Worm (Caenorhabditis elegans): ENCODE results near the gene Y43F8B.28.
A peak's percentile ranks its signal among the peaks of the same experiment; 100 is the strongest.

Y43F8B.28 gene

ce11 chrV:19490461-19490860 lies 5.3 kb downstream of the Y43F8B.28 start, which contains the start of gene Y43F8B.7:
Gene Y43F8B.7 (plus strand): TSS chrV:19490761.
- TF ChIP-seq ztf-23 (GFP tag; IDR thresholded peaks at IDR 0.05) (no peak), tab-1 (GFP tag; IDR thresholded peaks at IDR 0.05) (no peak), med-1 (GFP tag; optimal IDR thresholded peaks at IDR 0.05; ENCODE audit: insufficient read depth) (no peak), ztf-29 (GFP tag; IDR thresholded peaks at IDR 0.05) (no peak)

DNA sequence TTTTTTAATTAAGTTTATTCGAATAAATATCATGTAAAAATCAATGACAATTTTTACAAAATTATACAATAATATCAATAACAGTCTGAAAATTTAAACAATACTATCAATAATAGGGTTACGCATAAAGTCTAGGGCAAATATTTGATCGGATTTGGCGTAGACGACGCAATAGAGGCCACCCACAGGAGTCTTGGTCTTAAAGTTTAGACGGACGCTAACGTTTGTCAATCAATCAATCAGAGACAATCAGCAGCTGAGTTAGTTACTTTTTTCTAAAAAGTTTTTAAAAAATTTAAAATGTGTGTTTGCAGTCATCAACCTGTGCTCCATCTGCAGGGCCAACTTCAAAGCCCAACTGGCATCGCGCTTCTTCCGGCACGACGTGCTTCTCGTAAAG lies 6.2 kb downstream of the Y43F8B.28 start, which contains the start of gene Y43F8B.29:
Y43F8B.29 (plus strand) TSS at position 301 of the 400 bp plus-strand sequence.
- no peak for TF ChIP-seq tab-1 (GFP tag; IDR thresholded peaks at IDR 0.05)
- no peak for TF ChIP-seq T22C8.4 (GFP tag; IDR thresholded peaks at IDR 0.05)
- TF ChIP-seq ref-1 (GFP tag; conservative IDR thresholded peaks at IDR 0.05) = no peak
- TF ChIP-seq flt-1 (GFP tag; IDR thresholded peaks at IDR 0.05) = no peak
- TF ChIP-seq ztf-23 (GFP tag; IDR thresholded peaks at IDR 0.05) = no peak
- TF ChIP-seq med-1 (GFP tag; optimal IDR thresholded peaks at IDR 0.05; ENCODE audit: insufficient read depth) = no peak
- TF ChIP-seq cog-1 (tag; optimal IDR thresholded peaks at IDR 0.05) = no peak
- TF ChIP-seq ztf-29 (GFP tag; IDR thresholded peaks at IDR 0.05) = no peak
- TF ChIP-seq klf-2 (GFP tag; conservative IDR thresholded peaks at IDR 0.05) = no peak

DNA sequence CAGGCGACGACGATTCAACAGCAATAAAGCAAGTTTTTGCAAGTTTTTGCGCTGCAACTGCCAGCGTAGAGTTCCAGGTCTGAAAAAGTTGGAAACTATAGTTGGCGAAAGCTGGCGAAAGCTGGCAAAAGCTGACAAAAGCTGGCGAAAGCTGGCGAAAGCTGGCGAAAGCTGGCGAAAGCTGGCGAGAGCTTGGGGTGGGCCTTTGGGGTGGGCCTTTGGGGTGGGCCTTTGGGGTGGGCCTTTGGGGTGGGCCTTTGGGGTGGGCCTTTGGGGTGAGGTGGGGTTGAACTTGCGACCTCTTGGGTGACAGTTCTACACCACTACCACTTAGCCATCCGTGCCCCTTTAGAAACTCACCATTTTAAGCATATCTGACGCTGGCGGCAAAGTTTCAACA lies 10.0 kb downstream of the Y43F8B.28 start:
- no peak for TF ChIP-seq med-1 (GFP tag; optimal IDR thresholded peaks at IDR 0.05; ENCODE audit: insufficient read depth)
- no peak for TF ChIP-seq ztf-23 (GFP tag; IDR thresholded peaks at IDR 0.05)
- no peak for TF ChIP-seq T22C8.4 (GFP tag; IDR thresholded peaks at IDR 0.05)
- no peak for TF ChIP-seq tab-1 (GFP tag; IDR thresholded peaks at IDR 0.05)
- no peak for TF ChIP-seq cog-1 (tag; optimal IDR thresholded peaks at IDR 0.05)
- TF ChIP-seq flt-1 (GFP tag; IDR thresholded peaks at IDR 0.05) = no peak
- TF ChIP-seq ztf-29 (GFP tag; IDR thresholded peaks at IDR 0.05) = no peak
- no peak for TF ChIP-seq ref-1 (GFP tag; conservative IDR thresholded peaks at IDR 0.05)
- no peak for TF ChIP-seq klf-2 (GFP tag; conservative IDR thresholded peaks at IDR 0.05)

ce11 chrV:19495587-19495986 lies 10.5 kb downstream of the Y43F8B.28 start, which contains the start of gene scl-21:
Gene scl-21 (minus strand): TSS chrV:19495687.
- TF ChIP-seq klf-2 (GFP tag; conservative IDR thresholded peaks at IDR 0.05) (no peak), ztf-23 (GFP tag; IDR thresholded peaks at IDR 0.05) (no peak), ztf-29 (GFP tag; IDR thresholded peaks at IDR 0.05) (no peak), flt-1 (GFP tag; IDR thresholded peaks at IDR 0.05) (no peak), ref-1 (GFP tag; conservative IDR thresholded peaks at IDR 0.05) (no peak), med-1 (GFP tag; optimal IDR thresholded peaks at IDR 0.05; ENCODE audit: insufficient read depth) (no peak), cog-1 (tag; optimal IDR thresholded peaks at IDR 0.05) (no peak)

DNA sequence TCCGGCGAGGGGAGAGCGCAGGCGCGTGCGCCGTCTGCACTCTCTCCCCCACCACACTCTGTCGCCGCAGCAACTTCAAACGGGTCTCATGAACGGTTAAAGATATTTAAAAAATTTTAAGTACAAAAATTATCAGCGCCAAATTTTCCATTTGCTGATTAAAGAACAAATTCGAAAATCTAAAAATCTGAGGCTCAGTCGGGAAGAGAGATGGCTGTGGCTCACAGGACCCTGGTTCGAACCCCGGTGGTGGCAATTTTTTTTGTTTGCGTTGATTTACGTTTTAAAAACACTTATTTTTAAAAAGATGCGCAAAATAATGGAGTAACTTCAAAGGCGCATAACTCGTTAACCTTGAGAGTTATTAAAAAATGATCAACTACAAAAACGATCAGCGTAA lies 12.0 kb downstream of the Y43F8B.28 start:
- TF ChIP-seq cog-1 (tag; optimal IDR thresholded peaks at IDR 0.05) = no peak
- no peak for TF ChIP-seq klf-2 (GFP tag; conservative IDR thresholded peaks at IDR 0.05)
- no peak for TF ChIP-seq T22C8.4 (GFP tag; IDR thresholded peaks at IDR 0.05)
- no peak for TF ChIP-seq ztf-23 (GFP tag; IDR thresholded peaks at IDR 0.05)

DNA sequence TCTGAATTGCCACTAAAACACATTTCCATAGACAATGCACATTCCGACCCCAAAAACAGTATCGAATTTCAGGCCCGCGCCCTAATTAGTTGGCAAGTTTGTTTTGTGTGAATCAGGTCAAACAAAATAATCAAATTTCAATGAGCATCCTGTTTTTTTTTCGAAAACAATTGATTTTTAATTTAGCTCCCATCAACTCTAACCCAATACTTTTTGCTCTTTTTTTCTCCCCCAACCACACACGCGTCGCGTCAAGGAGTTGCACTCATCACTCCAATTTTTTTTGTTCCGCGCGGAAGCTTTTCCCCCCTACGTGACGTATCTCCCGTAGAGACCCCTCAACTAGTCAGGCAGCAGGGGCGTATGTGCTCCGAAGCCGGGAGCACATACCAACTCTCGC lies 16.3 kb downstream of the Y43F8B.28 start:
- TF ChIP-seq ztf-29 (GFP tag; IDR thresholded peaks at IDR 0.05) (no peak), cog-1 (tag; optimal IDR thresholded peaks at IDR 0.05) (no peak), med-1 (GFP tag; optimal IDR thresholded peaks at IDR 0.05; ENCODE audit: insufficient read depth) (no peak), T22C8.4 (GFP tag; IDR thresholded peaks at IDR 0.05) (no peak), ztf-23 (GFP tag; IDR thresholded peaks at IDR 0.05) (no peak), ref-1 (GFP tag; conservative IDR thresholded peaks at IDR 0.05) (no peak), tab-1 (GFP tag; IDR thresholded peaks at IDR 0.05) (no peak)

- TF ChIP-seq tab-1 (GFP tag; IDR thresholded peaks at IDR 0.05) (no peak), cog-1 (tag; optimal IDR thresholded peaks at IDR 0.05) (no peak), flt-1 (GFP tag; IDR thresholded peaks at IDR 0.05) (no peak), ztf-29 (GFP tag; IDR thresholded peaks at IDR 0.05) (peak; percentile 58), ref-1 (GFP tag; conservative IDR thresholded peaks at IDR 0.05) (no peak), T22C8.4 (GFP tag; IDR thresholded peaks at IDR 0.05) (no peak), ztf-23 (GFP tag; IDR thresholded peaks at IDR 0.05) (no peak)
These were observed 17.5 kb downstream of the Y43F8B.28 start, which contains the start of gene Y43F8B.3 for ce11 chrV:19502579-19503151. Gene Y43F8B.3 (plus strand): TSS chrV:19503101.

- TF ChIP-seq ztf-23 (GFP tag; IDR thresholded peaks at IDR 0.05) = no peak
- TF ChIP-seq klf-2 (GFP tag; conservative IDR thresholded peaks at IDR 0.05) = no peak
- no peak for TF ChIP-seq T22C8.4 (GFP tag; IDR thresholded peaks at IDR 0.05)
- TF ChIP-seq tab-1 (GFP tag; IDR thresholded peaks at IDR 0.05) = no peak
- TF ChIP-seq ztf-29 (GFP tag; IDR thresholded peaks at IDR 0.05) = no peak
- TF ChIP-seq flt-1 (GFP tag; IDR thresholded peaks at IDR 0.05) = no peak
- no peak for TF ChIP-seq cog-1 (tag; optimal IDR thresholded peaks at IDR 0.05)
- no peak for TF ChIP-seq ref-1 (GFP tag; conservative IDR thresholded peaks at IDR 0.05)
- TF ChIP-seq med-1 (GFP tag; optimal IDR thresholded peaks at IDR 0.05; ENCODE audit: insufficient read depth) = no peak
These were observed 23.9 kb downstream of the Y43F8B.28 start for ce11 chrV:19509061-19509460.

- TF ChIP-seq klf-2 (GFP tag; conservative IDR thresholded peaks at IDR 0.05) (no peak), ref-1 (GFP tag; conservative IDR thresholded peaks at IDR 0.05) (no peak), ztf-29 (GFP tag; IDR thresholded peaks at IDR 0.05) (no peak), med-1 (GFP tag; optimal IDR thresholded peaks at IDR 0.05; ENCODE audit: insufficient read depth) (no peak), T22C8.4 (GFP tag; IDR thresholded peaks at IDR 0.05) (no peak), cog-1 (tag; optimal IDR thresholded peaks at IDR 0.05) (no peak), ztf-23 (GFP tag; IDR thresholded peaks at IDR 0.05) (no peak), tab-1 (GFP tag; IDR thresholded peaks at IDR 0.05) (no peak), flt-1 (GFP tag; IDR thresholded peaks at IDR 0.05) (no peak)
These were observed 25.2 kb downstream of the Y43F8B.28 start for ce11 chrV:19510352-19510751.

ce11 chrV:19510925-19511324 lies 25.8 kb downstream of the Y43F8B.28 start:
- TF ChIP-seq ztf-23 (GFP tag; IDR thresholded peaks at IDR 0.05) (no peak), T22C8.4 (GFP tag; IDR thresholded peaks at IDR 0.05) (no peak), ztf-29 (GFP tag; IDR thresholded peaks at IDR 0.05) (no peak), med-1 (GFP tag; optimal IDR thresholded peaks at IDR 0.05; ENCODE audit: insufficient read depth) (no peak), ref-1 (GFP tag; conservative IDR thresholded peaks at IDR 0.05) (no peak), tab-1 (GFP tag; IDR thresholded peaks at IDR 0.05) (no peak), cog-1 (tag; optimal IDR thresholded peaks at IDR 0.05) (no peak), flt-1 (GFP tag; IDR thresholded peaks at IDR 0.05) (no peak), klf-2 (GFP tag; conservative IDR thresholded peaks at IDR 0.05) (no peak)
